Fruit fly (Drosophila melanogaster) whole organism, embryonic: ENCODE data around the gene RfC3.
A peak's percentile ranks its signal among the peaks of the same experiment; 100 is the strongest.

Source experiments
- Abd-B ChIP-seq: fragments of 200-800 bp; sonication (Bioruptor generic); optimal IDR thresholded peaks from 2 replicates; lab custom pipeline; 2018; ENCODE audit warnings: missing biosample characterization, mild to moderate bottlenecking, missing genetic modification characterization, moderate library complexity
- CG10979 ChIP-seq: fragments of 200-800 bp; sonication (Bioruptor generic); optimal IDR thresholded peaks from 2 replicates; lab custom pipeline; 2018; ENCODE audit warnings: missing biosample characterization, mild to moderate bottlenecking, missing genetic modification characterization, moderate library complexity
- CG13123 ChIP-seq: fragments of 200-800 bp; sonication (Bioruptor generic); optimal IDR thresholded peaks from 2 replicates; lab custom pipeline; 2016; ENCODE audit warnings: missing biosample characterization, missing genetic modification characterization
- CG13287 ChIP-seq: fragments of 200-800 bp; sonication (Bioruptor generic); IDR thresholded peaks from 2 replicates; pipeline ENCODE4 v1.3.6; 2022; ENCODE audit warnings: missing biosample characterization, missing genetic modification characterization; ENCODE audit not compliant: partially characterized antibody
- CG14965 ChIP-seq: fragments of 200-800 bp; sonication (Bioruptor generic); optimal IDR thresholded peaks from 2 replicates; lab custom pipeline; 2016; ENCODE audit warnings: missing biosample characterization, missing genetic modification characterization, borderline replicate concordance
- CG15601 ChIP-seq: fragments of 200-800 bp; sonication (Bioruptor generic); optimal IDR thresholded peaks from 3 replicates; lab custom pipeline; 2019; ENCODE audit warnings: missing biosample characterization, mild to moderate bottlenecking, missing genetic modification characterization, moderate library complexity
- CG17186 ChIP-seq: fragments of 200-800 bp; sonication (Bioruptor generic); optimal IDR thresholded peaks from 3 replicates; lab custom pipeline; 2017; ENCODE audit warnings: missing biosample characterization, missing genetic modification reagents, missing genetic modification characterization
- CG17829 ChIP-seq: fragments of 200-800 bp; optimal IDR thresholded peaks from 2 replicates; lab custom pipeline; 2019; ENCODE audit warnings: missing biosample characterization, mild to moderate bottlenecking, missing genetic modification characterization, moderate library complexity
- CG2129 ChIP-seq: fragments of 200-800 bp; sonication (Bioruptor generic); IDR thresholded peaks from 2 replicates; pipeline ENCODE4 v1.3.6; 2022; ENCODE audit warnings: missing biosample characterization, missing genetic modification characterization; ENCODE audit not compliant: partially characterized antibody
- CG3726 ChIP-seq: fragments of 200-800 bp; sonication (Bioruptor generic); IDR thresholded peaks from 3 replicates; pipeline ENCODE4, ENCODE4 v1.3.6; 2022; ENCODE audit warnings: missing biosample characterization, missing genetic modification characterization
- CG3838 ChIP-seq: fragments of 200-800 bp; sonication (Bioruptor generic); optimal IDR thresholded peaks from 3 replicates; lab custom pipeline; 2016; ENCODE audit warnings: missing biosample characterization, missing genetic modification characterization
- CG3995 ChIP-seq: fragments of 200-800 bp; sonication (Bioruptor generic); optimal IDR thresholded peaks from 3 replicates; lab custom pipeline; 2016; ENCODE audit warnings: missing biosample characterization, missing genetic modification characterization
- CG42726 ChIP-seq: fragments of 200-800 bp; sonication (Bioruptor generic); IDR thresholded peaks from 2 replicates; pipeline ENCODE4 v1.3.6; 2022; ENCODE audit warnings: missing biosample characterization, missing genetic modification characterization; ENCODE audit not compliant: partially characterized antibody
- CG4617 ChIP-seq: fragments of 200-800 bp; sonication (Bioruptor generic); optimal IDR thresholded peaks from 3 replicates; lab custom pipeline; 2016; ENCODE audit warnings: missing biosample characterization, missing genetic modification characterization, borderline replicate concordance
- CG6813 ChIP-seq: fragments of 200-800 bp; sonication (Bioruptor generic); optimal IDR thresholded peaks from 2 replicates; lab custom pipeline; 2017; ENCODE audit warnings: missing biosample characterization, missing genetic modification characterization, mild to moderate bottlenecking, moderate library complexity, missing genetic modification reagents
- CG7271 ChIP-seq: fragments of 200-800 bp; sonication (Bioruptor generic); optimal IDR thresholded peaks from 2 replicates; lab custom pipeline; 2018; ENCODE audit warnings: missing biosample characterization, mild to moderate bottlenecking, missing genetic modification characterization, moderate library complexity
- CG9797 ChIP-seq: fragments of 200-800 bp; sonication (Bioruptor generic); optimal IDR thresholded peaks from 3 replicates; lab custom pipeline; 2018; ENCODE audit warnings: missing biosample characterization, mild to moderate bottlenecking, missing genetic modification characterization
- CTCF ChIP-seq: fragments of 200-800 bp; sonication (Bioruptor generic); optimal IDR thresholded peaks from 2 replicates; lab custom pipeline; 2017; ENCODE audit warnings: missing biosample characterization, mild to moderate bottlenecking, missing genetic modification characterization, moderate library complexity
- Dek ChIP-seq: fragments of 200-800 bp; sonication (Bioruptor generic); optimal IDR thresholded peaks from 3 replicates; lab custom pipeline; 2019; ENCODE audit warnings: missing biosample characterization, mild to moderate bottlenecking, missing genetic modification characterization, moderate library complexity
- Doc2 ChIP-seq: fragments of 200-800 bp; sonication (Bioruptor generic); IDR thresholded peaks from 2 replicates; pipeline ENCODE4 v1.3.6; 2022; ENCODE audit warnings: missing biosample characterization, missing genetic modification characterization
- HLH4C ChIP-seq: fragments of 200-800 bp; sonication (Bioruptor generic); IDR thresholded peaks from 3 replicates; pipeline ENCODE4 v1.3.6; 2022; ENCODE audit warnings: missing biosample characterization, missing genetic modification characterization; ENCODE audit not compliant: partially characterized antibody
- Hr51 ChIP-seq, 2 experiments: fragments of 200-800 bp; sonication (Bioruptor generic); optimal IDR thresholded peaks; 2 replicates in 1 of 2; 3 replicates in 1 of 2; lab custom pipeline; 2016 to 2018; ENCODE audit warnings: missing biosample characterization in 2 of 2, missing genetic modification characterization in 2 of 2, mild to moderate bottlenecking in 1 of 2, moderate library complexity in 1 of 2
- Mad ChIP-seq: fragments of 200-800 bp; sonication (Bioruptor generic); optimal IDR thresholded peaks from 2 replicates; lab custom pipeline; 2016; ENCODE audit warnings: missing biosample characterization, missing genetic modification characterization
- NFAT ChIP-seq: fragments of 200-800 bp; sonication (Bioruptor generic); IDR thresholded peaks from 2 replicates; pipeline ENCODE4 v1.3.6; 2022; ENCODE audit warnings: missing biosample characterization, missing genetic modification characterization
- Nf-YA ChIP-seq: fragments of 200-800 bp; sonication (Bioruptor generic); IDR thresholded peaks from 2 replicates; pipeline ENCODE4 v1.3.6; 2022; ENCODE audit warnings: missing biosample characterization, missing genetic modification characterization
- Nf-YB ChIP-seq: fragments of 200-800 bp; sonication (Bioruptor generic); optimal IDR thresholded peaks from 3 replicates; lab custom pipeline; 2019; ENCODE audit warnings: missing biosample characterization, mild to moderate bottlenecking, missing genetic modification characterization, moderate library complexity
- Ptx1 ChIP-seq: fragments of 200-800 bp; sonication (Bioruptor generic); IDR thresholded peaks from 2 replicates; pipeline ENCODE4 v1.3.6; 2022; ENCODE audit warnings: missing biosample characterization, missing genetic modification characterization
- ab ChIP-seq: fragments of 200-800 bp; sonication (Bioruptor generic); optimal IDR thresholded peaks from 2 replicates; lab custom pipeline; 2016; ENCODE audit warnings: missing biosample characterization, missing genetic modification characterization
- ap ChIP-seq: fragments of 200-800 bp; sonication (Bioruptor generic); IDR thresholded peaks from 2 replicates; pipeline ENCODE4 v1.3.6; 2022; ENCODE audit warnings: missing biosample characterization, missing genetic modification characterization
- ash1 ChIP-seq: fragments of 200-800 bp; sonication (Bioruptor generic); optimal IDR thresholded peaks from 2 replicates; lab custom pipeline; 2018; ENCODE audit warnings: missing biosample characterization, mild to moderate bottlenecking, missing genetic modification characterization
- bsh ChIP-seq, 2 experiments: fragments of 200-800 bp; sonication (Bioruptor generic); optimal IDR thresholded peaks; 2 replicates each; lab custom pipeline; 2017 to 2018; ENCODE audit warnings: mild to moderate bottlenecking in 2 of 2, missing biosample characterization in 2 of 2, missing genetic modification characterization in 2 of 2, moderate library complexity in 1 of 2
- cad ChIP-seq: fragments of >200 bp; optimal IDR thresholded peaks from 2 replicates; lab custom pipeline; 2017; ENCODE audit warnings: missing biosample characterization, missing genetic modification characterization
- cg ChIP-seq: fragments of 200-800 bp; sonication (Bioruptor generic); optimal IDR thresholded peaks from 3 replicates; lab custom pipeline; 2019; ENCODE audit warnings: missing biosample characterization, mild to moderate bottlenecking, missing genetic modification characterization, moderate library complexity
- chn ChIP-seq: fragments of 200-800 bp; sonication (Bioruptor generic); optimal IDR thresholded peaks from 2 replicates; lab custom pipeline; 2016; ENCODE audit warnings: missing biosample characterization, missing genetic modification characterization
- ci ChIP-seq: fragments of 200-800 bp; sonication (Bioruptor generic); IDR thresholded peaks from 3 replicates; pipeline ENCODE4 v1.3.6; 2022; ENCODE audit warnings: missing biosample characterization, missing genetic modification characterization
- crp ChIP-seq, 2 experiments: fragments of 200-800 bp; sonication (Bioruptor generic); optimal IDR thresholded peaks; 2 replicates in 1 of 2; 3 replicates in 1 of 2; lab custom pipeline; 2017; ENCODE audit warnings: missing biosample characterization in 2 of 2, missing genetic modification characterization in 2 of 2, mild to moderate bottlenecking in 1 of 2, moderate library complexity in 1 of 2
- da ChIP-seq: fragments of 200-800 bp; sonication (Bioruptor generic); optimal IDR thresholded peaks from 2 replicates; lab custom pipeline; 2016; ENCODE audit warnings: missing biosample characterization, missing genetic modification characterization
- dimm ChIP-seq: fragments of 200-800 bp; sonication (Bioruptor generic); IDR thresholded peaks from 2 replicates; pipeline ENCODE4 v1.3.6; 2022; ENCODE audit warnings: missing biosample characterization, missing genetic modification characterization
- exex ChIP-seq: fragments of 200-800 bp; sonication (Bioruptor generic); optimal IDR thresholded peaks from 4 replicates; lab custom pipeline; 2018; ENCODE audit warnings: missing biosample characterization, mild to moderate bottlenecking, missing genetic modification characterization, moderate library complexity
- gt ChIP-seq: fragments of 200-800 bp; sonication (Bioruptor generic); IDR thresholded peaks from 2 replicates; pipeline ENCODE4 v1.3.6; 2022; ENCODE audit warnings: missing biosample characterization, missing genetic modification characterization
- h ChIP-seq: fragments of >200 bp; optimal IDR thresholded peaks from 2 replicates; lab custom pipeline; 2017
- kah ChIP-seq: fragments of 200-800 bp; sonication (Bioruptor generic); optimal IDR thresholded peaks from 2 replicates; lab custom pipeline; 2018; ENCODE audit warnings: missing biosample characterization, mild to moderate bottlenecking, missing genetic modification characterization
- nerfin-2 ChIP-seq: fragments of 200-800 bp; sonication (Bioruptor generic); IDR thresholded peaks from 2 replicates; pipeline ENCODE4 v1.3.6; 2022; ENCODE audit warnings: missing biosample characterization, missing genetic modification characterization; ENCODE audit not compliant: partially characterized antibody
- oc ChIP-seq: fragments of 200-800 bp; sonication (Bioruptor generic); optimal IDR thresholded peaks from 2 replicates; lab custom pipeline; 2018; ENCODE audit warnings: missing biosample characterization, mild to moderate bottlenecking, missing genetic modification characterization, moderate library complexity
- row ChIP-seq: fragments of 200-800 bp; sonication (Bioruptor generic); IDR thresholded peaks from 3 replicates; pipeline ENCODE4 v1.3.6; 2022; ENCODE audit warnings: missing biosample characterization, missing genetic modification characterization
- ssp ChIP-seq: fragments of 200-800 bp; sonication (Bioruptor generic); IDR thresholded peaks from 2 replicates; pipeline ENCODE4 v1.3.6; 2022; ENCODE audit warnings: missing biosample characterization, missing genetic modification characterization
- usp ChIP-seq: fragments of >200 bp; optimal IDR thresholded peaks from 2 replicates; lab custom pipeline; 2017; ENCODE audit warnings: missing biosample characterization, missing genetic modification characterization
- zen2 ChIP-seq: fragments of 200-800 bp; sonication (Bioruptor generic); IDR thresholded peaks from 3 replicates; pipeline ENCODE4 v1.3.6; 2022; ENCODE audit warnings: missing biosample characterization, missing genetic modification characterization; ENCODE audit not compliant: partially characterized antibody

The RfC3 gene

DNA sequence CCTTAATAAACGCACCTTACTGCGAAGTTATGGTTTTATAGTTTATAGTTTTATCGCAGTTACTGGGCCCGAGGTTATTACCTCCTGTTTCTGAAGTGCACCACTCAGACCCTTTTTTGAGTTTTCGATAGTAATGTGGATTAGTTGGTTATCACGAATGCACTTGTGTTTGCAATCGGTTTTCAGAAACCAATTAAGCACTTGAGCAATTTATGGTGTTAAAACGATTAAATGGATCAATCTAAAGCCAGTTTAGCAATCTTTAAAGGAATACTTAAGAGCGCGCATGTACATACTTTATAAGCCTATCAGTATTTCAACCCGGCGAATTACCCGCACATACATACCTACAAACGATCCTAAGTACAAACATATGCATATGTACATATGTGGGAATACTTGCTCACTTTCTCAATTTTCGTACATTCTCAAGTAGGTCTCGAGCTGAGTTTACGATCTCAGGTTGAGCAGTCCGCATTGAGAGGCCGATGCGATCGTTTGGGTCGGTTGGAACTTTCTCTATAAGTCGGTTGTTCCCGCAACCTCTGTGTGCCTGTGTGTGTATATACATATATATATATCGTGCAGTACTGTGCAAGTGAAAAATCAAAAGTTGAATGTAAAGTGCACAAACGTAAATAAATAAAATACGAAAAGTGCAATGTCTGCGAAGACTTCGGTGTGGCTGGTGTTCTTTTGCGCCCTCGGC is 38.4 kb downstream of the RfC3 start, which contains the start of the genes LManI and LManII (continued):
- TF ChIP-seq HLH4C (GFP tag; lab: Robert Waterston, UW) (no peak), chn (GFP tag; lab: Kevin White, UChicago) (no peak), Mad (GFP tag; lab: Kevin White, UChicago) (no peak), CG17829 (peak; percentile 80), CG3995 (GFP tag; lab: Kevin White, UChicago) (no peak), NFAT (GFP tag; lab: Robert Waterston, UW) (no peak), dimm (GFP tag; lab: Robert Waterston, UW) (no peak), CG42726 (no peak), CG13123 (GFP tag; lab: Kevin White, UChicago) (no peak), cg (GFP tag; lab: Kevin White, UChicago) (peak; percentile 55), CG3838 (no peak), Nf-YB (no peak), cad (GFP tag; lab: Kevin White, UChicago) (peak; percentile 16), ab (no peak), exex (tag; lab: Kevin White, UChicago) (peak; percentile 68), CG3726 (GFP tag; lab: Robert Waterston, UW) (no peak), da (GFP tag; lab: Kevin White, UChicago) (no peak)

DNA sequence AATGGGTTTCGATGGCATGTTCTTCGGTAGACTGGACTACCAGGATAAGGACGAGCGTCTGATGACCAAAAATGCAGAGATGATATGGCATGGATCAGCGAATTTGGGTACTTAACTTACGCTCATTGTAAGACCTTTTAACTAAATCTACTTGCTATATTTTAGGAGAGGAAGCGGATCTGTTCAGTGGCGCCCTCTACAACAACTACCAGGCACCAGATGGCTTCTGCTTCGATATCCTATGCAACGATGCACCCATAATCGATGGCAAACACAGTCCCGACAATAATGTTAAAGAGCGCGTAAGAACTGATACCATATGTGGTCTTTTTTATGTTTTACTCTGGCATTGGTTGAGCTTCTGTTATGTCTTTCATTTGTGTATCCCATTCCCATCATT is 40.0 kb downstream of the RfC3 start:
- peak; percentile 80 for TF ChIP-seq CTCF (GFP tag; lab: Kevin White, UChicago)
- TF ChIP-seq ap (GFP tag; lab: Robert Waterston, UW), result no peak
- peak; percentile 88 for TF ChIP-seq CG14965
- TF ChIP-seq CG10979 (tag; lab: Kevin White, UChicago), result peak; percentile 56

DNA sequence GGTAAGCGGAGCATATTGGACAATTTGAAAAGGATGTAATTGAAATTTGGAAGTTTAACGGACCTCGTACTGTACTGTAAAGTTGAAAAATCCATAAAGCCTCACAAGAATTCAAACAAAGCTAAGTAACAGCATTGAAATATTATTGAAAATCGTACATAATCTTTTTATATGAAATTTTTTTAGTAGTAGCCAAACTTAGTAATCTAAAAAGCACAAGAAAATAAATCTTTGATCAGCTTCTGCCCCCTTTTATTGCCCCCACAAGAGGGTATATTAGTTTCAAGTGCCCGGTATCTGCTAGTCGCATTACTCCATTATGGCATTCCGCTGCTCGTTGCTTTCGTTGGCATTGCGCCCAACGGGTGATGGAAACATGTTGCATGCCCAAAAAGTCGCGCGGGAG is 47.9 kb downstream of the RfC3 start:
- TF ChIP-seq Abd-B (GFP tag; lab: Kevin White, UChicago) (peak; percentile 47), Hr51 (GFP tag; optimal IDR thresholded peaks at IDR 0.05; lab: Kevin White, UChicago) (no peak), crp (GFP tag; optimal IDR thresholded peaks at IDR 0.05; lab: Kevin White, UChicago) (peak in 1 of 2 experiments; percentile 8), nerfin-2 (GFP tag; lab: Robert Waterston, UW) (no peak), ci (GFP tag; lab: Robert Waterston, UW) (no peak), CG9797 (GFP tag; lab: Kevin White, UChicago) (no peak), CG4617 (GFP tag; lab: Kevin White, UChicago) (no peak), CG13287 (GFP tag; lab: Robert Waterston, UW) (no peak), Doc2 (no peak), h (lab: Kevin White, UChicago) (no peak), CG2129 (GFP tag; lab: Robert Waterston, UW) (no peak), gt (GFP tag; lab: Robert Waterston, UW) (no peak), zen2 (GFP tag; lab: Robert Waterston, UW) (no peak), Ptx1 (GFP tag; lab: Robert Waterston, UW) (peak; percentile 76), CG17186 (GFP tag; lab: Kevin White, UChicago) (no peak), Dek (no peak), chn (GFP tag; lab: Kevin White, UChicago) (peak; percentile 42), CG6813 (peak; percentile 61), ssp (GFP tag; lab: Robert Waterston, UW) (peak; percentile 64; the same call in 1 of the 2 replicates), row (peak; percentile 75; the same call in 2 of the 3 replicates), bsh (GFP tag; optimal IDR thresholded peaks at IDR 0.05; lab: Kevin White, UChicago) (peak in 1 of 2 experiments; percentile 52), CG15601 (tag; lab: Kevin White, UChicago) (peak; percentile 46), Nf-YA (no peak), usp (GFP tag; lab: Kevin White, UChicago) (no peak), kah (peak; percentile 16), ash1 (GFP tag; lab: Kevin White, UChicago) (no peak), CG7271 (tag; lab: Kevin White, UChicago) (no peak), oc (no peak)
